Fruit fly (Drosophila melanogaster) whole organism, embryonic: Measurements from ENCODE around the gene CG43321.

Experiments
- B-H2 ChIP-seq: fragments of 200-800 bp; sonication (Bioruptor generic); optimal IDR thresholded peaks from 2 replicates; lab custom pipeline; 2018; ENCODE audit warnings: missing biosample characterization, mild to moderate bottlenecking, missing genetic modification characterization
- Bdp1 ChIP-seq: fragments of 200-800 bp; sonication (Bioruptor generic); optimal IDR thresholded peaks from 3 replicates; lab custom pipeline; 2016; ENCODE audit warnings: missing biosample characterization, missing genetic modification characterization
- CG10543 ChIP-seq: fragments of 200-800 bp; sonication (Bioruptor generic); optimal IDR thresholded peaks from 3 replicates; lab custom pipeline; 2017; ENCODE audit warnings: missing biosample characterization, mild to moderate bottlenecking, missing genetic modification characterization, moderate library complexity
- CG11456 ChIP-seq: fragments of 200-800 bp; sonication (Bioruptor generic); IDR thresholded peaks from 3 replicates; pipeline ENCODE4 v1.3.6; 2022; ENCODE audit warnings: missing biosample characterization, missing genetic modification characterization
- CG11723 ChIP-seq: fragments of 200-800 bp; sonication (Bioruptor generic); optimal IDR thresholded peaks from 2 replicates; lab custom pipeline; 2017; ENCODE audit warnings: missing biosample characterization, mild to moderate bottlenecking, missing genetic modification characterization
- CG12071 ChIP-seq: fragments of 200-800 bp; sonication (Bioruptor generic); optimal IDR thresholded peaks from 3 replicates; lab custom pipeline; 2018; ENCODE audit warnings: missing biosample characterization, mild to moderate bottlenecking, missing genetic modification characterization
- CG13624 ChIP-seq: fragments of 200-800 bp; sonication (Bioruptor generic); optimal IDR thresholded peaks from 2 replicates; lab custom pipeline; 2016; ENCODE audit warnings: missing biosample characterization, missing genetic modification characterization
- CG30403 ChIP-seq: fragments of 200-800 bp; sonication (Bioruptor generic); optimal IDR thresholded peaks from 3 replicates; lab custom pipeline; 2016; ENCODE audit warnings: missing biosample characterization, missing genetic modification characterization
- CG3281 ChIP-seq: fragments of 200-800 bp; sonication (Bioruptor generic); optimal IDR thresholded peaks from 3 replicates; lab custom pipeline; 2017; ENCODE audit warnings: missing biosample characterization, mild to moderate bottlenecking, missing genetic modification characterization
- CG34422 ChIP-seq: fragments of 200-800 bp; sonication (Bioruptor generic); IDR thresholded peaks from 3 replicates; pipeline ENCODE4 v1.3.6; 2022; ENCODE audit warnings: missing biosample characterization, missing genetic modification characterization
- CG4424 ChIP-seq: fragments of 200-800 bp; sonication (Bioruptor generic); optimal IDR thresholded peaks from 3 replicates; lab custom pipeline; 2016; ENCODE audit warnings: missing biosample characterization, missing genetic modification characterization
- CG4707 ChIP-seq: fragments of 200-800 bp; sonication (Bioruptor generic); optimal IDR thresholded peaks from 2 replicates; lab custom pipeline; 2018; ENCODE audit warnings: missing biosample characterization, mild to moderate bottlenecking, missing genetic modification characterization, moderate library complexity
- CG7839 ChIP-seq: fragments of 200-800 bp; sonication (Bioruptor generic); optimal IDR thresholded peaks from 3 replicates; lab custom pipeline; 2018; ENCODE audit warnings: missing biosample characterization, mild to moderate bottlenecking, missing genetic modification characterization, moderate library complexity
- Dref ChIP-seq: fragments of 200-800 bp; sonication (Bioruptor generic); IDR thresholded peaks from 2 replicates; pipeline ENCODE4 v1.3.6; 2022; ENCODE audit warnings: missing biosample characterization, missing genetic modification characterization
- E2f1 ChIP-seq: fragments of 200-800 bp; sonication (Bioruptor generic); IDR thresholded peaks from 2 replicates; pipeline ENCODE4 v1.3.6; 2022; ENCODE audit warnings: missing biosample characterization, missing genetic modification characterization
- ERR ChIP-seq: fragments of 200-800 bp; sonication (Bioruptor generic); optimal IDR thresholded peaks from 2 replicates; lab custom pipeline; 2016; ENCODE audit warnings: missing biosample characterization, missing genetic modification characterization
- HLH4C ChIP-seq: fragments of 200-800 bp; sonication (Bioruptor generic); IDR thresholded peaks from 3 replicates; pipeline ENCODE4 v1.3.6; 2022; ENCODE audit warnings: missing biosample characterization, missing genetic modification characterization; ENCODE audit not compliant: partially characterized antibody
- HLHmδ ChIP-seq: fragments of 200-800 bp; sonication (Bioruptor generic); optimal IDR thresholded peaks from 2 replicates; lab custom pipeline; 2018; ENCODE audit warnings: missing biosample characterization, mild to moderate bottlenecking, missing genetic modification characterization, moderate library complexity
- Hand ChIP-seq: fragments of 200-800 bp; sonication (Bioruptor generic); optimal IDR thresholded peaks from 2 replicates; lab custom pipeline; 2017; ENCODE audit warnings: mild to moderate bottlenecking, missing biosample characterization, missing genetic modification reagents, missing genetic modification characterization
- Hr3 ChIP-seq: fragments of 200-800 bp; sonication (Bioruptor generic); optimal IDR thresholded peaks from 3 replicates; lab custom pipeline; 2016; ENCODE audit warnings: missing biosample characterization, missing genetic modification characterization
- Hr51 ChIP-seq, 2 experiments: fragments of 200-800 bp; sonication (Bioruptor generic); optimal IDR thresholded peaks; 2 replicates in 1 of 2; 3 replicates in 1 of 2; lab custom pipeline; 2016 to 2018; ENCODE audit warnings: missing biosample characterization in 2 of 2, missing genetic modification characterization in 2 of 2, mild to moderate bottlenecking in 1 of 2, moderate library complexity in 1 of 2
- Oli ChIP-seq: fragments of 200-800 bp; sonication (Bioruptor generic); optimal IDR thresholded peaks from 2 replicates; lab custom pipeline; 2018; ENCODE audit warnings: missing biosample characterization, mild to moderate bottlenecking, missing genetic modification characterization, moderate library complexity
- Opbp ChIP-seq: fragments of 200-800 bp; sonication (Bioruptor generic); IDR thresholded peaks from 3 replicates; pipeline ENCODE4 v1.3.6; 2022; ENCODE audit warnings: missing biosample characterization, missing genetic modification characterization; ENCODE audit not compliant: partially characterized antibody
- Optix ChIP-seq: fragments of 200-800 bp; sonication (Bioruptor generic); IDR thresholded peaks from 3 replicates; pipeline ENCODE4 v1.3.6; 2022; ENCODE audit warnings: missing biosample characterization, missing genetic modification characterization
- Tbp ChIP-seq: fragments of >200 bp; optimal IDR thresholded peaks from 2 replicates; lab custom pipeline; 2018; ENCODE audit warnings: missing biosample characterization, missing genetic modification characterization
- abd-A ChIP-seq: fragments of 200-800 bp; sonication (Bioruptor generic); optimal IDR thresholded peaks from 3 replicates; lab custom pipeline; 2019; ENCODE audit warnings: missing biosample characterization, mild to moderate bottlenecking, missing genetic modification characterization, moderate library complexity
- ash1 ChIP-seq: fragments of 200-800 bp; sonication (Bioruptor generic); optimal IDR thresholded peaks from 2 replicates; lab custom pipeline; 2018; ENCODE audit warnings: missing biosample characterization, mild to moderate bottlenecking, missing genetic modification characterization
- cas ChIP-seq: fragments of 200-800 bp; sonication (Bioruptor generic); IDR thresholded peaks from 2 replicates; pipeline ENCODE4 v1.3.6; 2022; ENCODE audit warnings: missing biosample characterization, missing genetic modification characterization
- cato ChIP-seq: fragments of 200-800 bp; sonication (Bioruptor generic); optimal IDR thresholded peaks from 2 replicates; lab custom pipeline; 2016; ENCODE audit warnings: missing biosample characterization, missing genetic modification characterization, borderline replicate concordance
- chif ChIP-seq, 2 experiments: fragments of 200-800 bp; sonication (Bioruptor generic); optimal IDR thresholded peaks; 3 replicates each; lab custom pipeline; 2016; ENCODE audit warnings: missing biosample characterization in 2 of 2, missing genetic modification characterization in 2 of 2
- chm ChIP-seq: fragments of 200-800 bp; sonication (Bioruptor generic); IDR thresholded peaks from 2 replicates; pipeline ENCODE4 v1.3.6; 2022; ENCODE audit warnings: missing biosample characterization, missing genetic modification characterization
- esg ChIP-seq: fragments of 200-800 bp; sonication (Bioruptor generic); conservative IDR thresholded peaks from 2 replicates; pipeline ENCODE4 v1.3.6; 2022; ENCODE audit warnings: missing biosample characterization, missing genetic modification characterization
- fd96Cb ChIP-seq: fragments of 200-800 bp; sonication (Bioruptor generic); optimal IDR thresholded peaks from 2 replicates; lab custom pipeline; 2018; ENCODE audit warnings: missing biosample characterization, mild to moderate bottlenecking, missing genetic modification characterization, moderate library complexity
- gcm2 ChIP-seq: fragments of 200-800 bp; sonication (Bioruptor generic); optimal IDR thresholded peaks from 2 replicates; lab custom pipeline; 2016; ENCODE audit warnings: missing biosample characterization, missing genetic modification characterization
- hth ChIP-seq: fragments of >200 bp; optimal IDR thresholded peaks from 2 replicates; lab custom pipeline; 2017; ENCODE audit warnings: inconsistent platforms
- inv ChIP-seq: fragments of 200-800 bp; sonication (Bioruptor generic); IDR thresholded peaks from 2 replicates; pipeline ENCODE4 v1.3.6; 2022; ENCODE audit warnings: missing biosample characterization, missing genetic modification characterization; ENCODE audit not compliant: partially characterized antibody
- ken ChIP-seq: fragments of 200-800 bp; sonication (Bioruptor generic); IDR thresholded peaks from 3 replicates; pipeline ENCODE4 v1.3.6; 2022; ENCODE audit warnings: missing biosample characterization, missing genetic modification characterization
- lbe ChIP-seq: fragments of 200-800 bp; sonication (Bioruptor generic); optimal IDR thresholded peaks from 2 replicates; lab custom pipeline; 2016; ENCODE audit warnings: missing biosample characterization, mild to moderate bottlenecking, missing genetic modification characterization
- lilli ChIP-seq: fragments of 200-800 bp; sonication (Bioruptor generic); optimal IDR thresholded peaks from 3 replicates; lab custom pipeline; 2016; ENCODE audit warnings: missing biosample characterization, missing genetic modification characterization
- nom ChIP-seq: fragments of 200-800 bp; sonication (Bioruptor generic); optimal IDR thresholded peaks from 2 replicates; lab custom pipeline; 2017; ENCODE audit warnings: missing biosample characterization, missing genetic modification characterization, mild to moderate bottlenecking, moderate library complexity, missing genetic modification reagents
- pb ChIP-seq: fragments of 200-800 bp; sonication (Bioruptor generic); optimal IDR thresholded peaks from 3 replicates; lab custom pipeline; 2016; ENCODE audit warnings: missing biosample characterization, missing genetic modification characterization
- pita ChIP-seq: fragments of 200-800 bp; sonication (Bioruptor generic); optimal IDR thresholded peaks from 2 replicates; lab custom pipeline; 2017; ENCODE audit warnings: missing biosample characterization, mild to moderate bottlenecking, missing genetic modification characterization
- prd ChIP-seq, 3 experiments: fragments of >200 bp in 2 of 3; fragments of 200-800 bp in 1 of 3; sonication (Bioruptor generic) in 1 of 3; optimal IDR thresholded peaks in 2 of 3; IDR thresholded peaks in 1 of 3; 2 replicates in 2 of 3; 3 replicates in 1 of 3; pipeline versions ENCODE4 v1.3.6 to Lab custom; 2017 to 2022; ENCODE audit warnings: missing biosample characterization in 1 of 3, missing genetic modification characterization in 1 of 3
- ro ChIP-seq: fragments of 200-800 bp; sonication (Bioruptor generic); IDR thresholded peaks from 2 replicates; pipeline ENCODE4 v1.3.6; 2022; ENCODE audit warnings: missing biosample characterization, missing genetic modification characterization
- sr ChIP-seq: fragments of 200-800 bp; sonication (Bioruptor generic); IDR thresholded peaks from 3 replicates; pipeline ENCODE4 v1.3.6; 2022; ENCODE audit warnings: missing biosample characterization, missing genetic modification characterization
- tap ChIP-seq: fragments of 200-800 bp; optimal IDR thresholded peaks from 3 replicates; lab custom pipeline; 2019; ENCODE audit warnings: missing biosample characterization, mild to moderate bottlenecking, missing genetic modification characterization, moderate library complexity
- tgo ChIP-seq: fragments of 200-800 bp; sonication (Bioruptor generic); IDR thresholded peaks from 3 replicates; pipeline ENCODE4 v1.3.6; 2022; ENCODE audit warnings: missing biosample characterization, missing genetic modification characterization
- zfh2 ChIP-seq: fragments of 200-800 bp; sonication (Bioruptor generic); optimal IDR thresholded peaks from 2 replicates; lab custom pipeline; 2016; ENCODE audit warnings: missing biosample characterization, missing genetic modification characterization

The CG43321 gene

dm6 chr2L:7042150-7042811 lies 30.2 kb downstream of the CG43321 start (continued):
- TF ChIP-seq Bdp1 (peak; percentile 9), prd (optimal IDR thresholded peaks at IDR 0.05; lab: Kevin White, UChicago) (no peak), prd (GFP tag; IDR thresholded peaks at IDR 0.05; lab: Robert Waterston, UW) (peak; percentile 55; the same call in 2 of the 3 replicates), fd96Cb (tag; lab: Kevin White, UChicago) (peak; percentile 16), Dref (GFP tag; lab: Robert Waterston, UW) (peak; percentile 89), CG4707 (GFP tag; lab: Kevin White, UChicago) (peak; percentile 13), CG3281 (GFP tag; lab: Kevin White, UChicago) (peak; percentile 51), zfh2 (GFP tag; lab: Kevin White, UChicago) (peak; percentile 65), Hand (GFP tag; lab: Kevin White, UChicago) (peak; percentile 55), chm (GFP tag; lab: Robert Waterston, UW) (peak; percentile 64), CG13624 (GFP tag; lab: Kevin White, UChicago) (peak; percentile 48), ash1 (peak; percentile 52), tap (tag; lab: Kevin White, UChicago) (no peak), gcm2 (GFP tag; lab: Kevin White, UChicago) (peak; percentile 22), Hr51 (GFP tag; optimal IDR thresholded peaks at IDR 0.05; lab: Kevin White, UChicago) (peak; percentile 41 to 50), B-H2 (peak; percentile 72), hth (lab: Kevin White, UChicago) (no peak), Oli (tag; lab: Kevin White, UChicago) (peak; percentile 17), abd-A (peak; percentile 65), CG4424 (peak; percentile 8), nom (GFP tag; lab: Kevin White, UChicago) (peak; percentile 31), chif (GFP tag; optimal IDR thresholded peaks at IDR 0.05; lab: Kevin White, UChicago) (peak in 1 of 2 experiments; percentile 2), ro (no peak), sr (GFP tag; lab: Robert Waterston, UW) (peak; percentile 6; the same call in 1 of the 3 replicates), lbe (GFP tag; lab: Kevin White, UChicago) (peak; percentile 44), CG11723 (GFP tag; lab: Kevin White, UChicago) (peak; percentile 6), E2f1 (GFP tag; lab: Robert Waterston, UW) (peak; percentile 6), cas (GFP tag; lab: Robert Waterston, UW) (0 out of 2 replicates have a peak, but pooled peaks have one; percentile 51), CG34422 (GFP tag; lab: Robert Waterston, UW) (peak; percentile 87), pb (peak; percentile 34), ken (GFP tag; lab: Robert Waterston, UW) (peak; percentile 66; the same call in 2 of the 3 replicates), lilli (GFP tag; lab: Kevin White, UChicago) (peak; percentile 60), ERR (GFP tag; lab: Kevin White, UChicago) (peak; percentile 28), cato (GFP tag; lab: Kevin White, UChicago) (no peak), inv (GFP tag; lab: Robert Waterston, UW) (peak; percentile 47; the same call in 1 of the 2 replicates), esg (peak; percentile 30; the same call in 1 of the 2 replicates), HLHmδ (GFP tag; lab: Kevin White, UChicago) (peak; percentile 84), Hr3 (GFP tag; lab: Kevin White, UChicago) (peak; percentile 29), Opbp (peak; percentile 70; the same call in 2 of the 3 replicates), pita (GFP tag; lab: Kevin White, UChicago) (no peak), CG10543 (GFP tag; lab: Kevin White, UChicago) (peak; percentile 78), HLH4C (GFP tag; lab: Robert Waterston, UW) (peak; percentile 59), tgo (GFP tag; lab: Robert Waterston, UW) (peak; percentile 46), CG30403 (GFP tag; lab: Kevin White, UChicago) (peak; percentile 44), CG11456 (GFP tag; lab: Robert Waterston, UW) (peak; percentile 75), CG7839 (peak; percentile 61), CG12071 (GFP tag; lab: Kevin White, UChicago) (peak; percentile 42), Tbp (GFP tag; lab: Kevin White, UChicago) (no peak), Optix (peak; percentile 70; the same call in 2 of the 3 replicates)
